Fruit fly (Drosophila melanogaster) whole organism, wandering third instar larva: Measurements from ENCODE around the gene CG32022.

Experiments
- Sp1 ChIP-seq: fragments of 200-800 bp; sonication (Bioruptor generic); optimal IDR thresholded peaks from 3 replicates; lab custom pipeline; 2019; ENCODE audit warnings: missing biosample characterization, mild to moderate bottlenecking, missing genetic modification characterization, moderate library complexity
- ey ChIP-seq: fragments of 200-800 bp; sonication (Bioruptor generic); optimal IDR thresholded peaks from 2 replicates; lab custom pipeline; 2016; ENCODE audit warnings: missing biosample characterization, missing genetic modification characterization
- h ChIP-seq: fragments of 200-800 bp; sonication (Bioruptor generic); optimal IDR thresholded peaks from 3 replicates; lab custom pipeline; 2016; ENCODE audit warnings: missing biosample characterization, mild to moderate bottlenecking, missing genetic modification characterization
- pan ChIP-seq: fragments of >200 bp; optimal IDR thresholded peaks from 2 replicates; lab custom pipeline; 2017
- psq ChIP-seq: fragments of 200-800 bp; sonication (Bioruptor generic); optimal IDR thresholded peaks from 3 replicates; lab custom pipeline; 2017; ENCODE audit warnings: missing biosample characterization, mild to moderate bottlenecking, missing genetic modification characterization, moderate library complexity
- tai ChIP-seq: sonication (Bioruptor generic); optimal IDR thresholded peaks from 2 replicates; lab custom pipeline; 2016; ENCODE audit warnings: missing biosample characterization, missing genetic modification characterization
- usp ChIP-seq: fragments of >200 bp; optimal IDR thresholded peaks from 2 replicates; lab custom pipeline; 2017; ENCODE audit warnings: missing biosample characterization, missing genetic modification characterization

DNA sequence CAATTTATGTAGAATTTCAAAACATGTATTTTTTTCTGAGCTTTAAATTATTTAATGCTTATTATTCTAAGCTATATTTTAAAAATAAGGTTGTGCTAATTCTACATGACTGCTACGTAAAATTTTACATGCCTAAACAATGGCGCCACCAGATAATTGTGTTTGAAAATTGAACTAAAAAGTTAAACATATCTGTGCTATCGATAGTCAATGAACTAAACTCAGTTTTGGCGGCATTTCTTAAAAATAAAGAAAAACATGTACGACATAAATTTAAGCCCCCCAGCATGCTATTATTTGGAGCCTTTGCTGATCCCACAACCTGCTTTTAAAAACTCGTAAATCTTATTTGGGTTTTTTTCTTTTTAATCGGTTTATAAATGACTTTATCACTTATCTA, 2.5 kb downstream of the CG32022 start:
- TF ChIP-seq Sp1 (no peak), ey (GFP tag; lab: Kevin White, UChicago) (no peak), pan (lab: Kevin White, UChicago) (no peak), tai (GFP tag; lab: Kevin White, UChicago) (no peak), psq (GFP tag; lab: Kevin White, UChicago) (no peak), h (peak; percentile 26), usp (GFP tag; lab: Kevin White, UChicago) (no peak)
